Worm (Caenorhabditis elegans): ENCODE data around the gene Y54F10BM.9.

ce11 chrIII:2310996-2311395, 6.3 kb upstream of the Y54F10BM.9 start:
- TF ChIP-seq ztf-29 (GFP tag; IDR thresholded peaks at IDR 0.05) = no peak
- no peak for TF ChIP-seq tab-1 (GFP tag; IDR thresholded peaks at IDR 0.05)
- TF ChIP-seq flt-1 (GFP tag; IDR thresholded peaks at IDR 0.05) = no peak
- TF ChIP-seq med-1 (GFP tag; optimal IDR thresholded peaks at IDR 0.05; ENCODE audit: insufficient read depth) = no peak
- no peak for TF ChIP-seq klf-2 (GFP tag; conservative IDR thresholded peaks at IDR 0.05)
- no peak for TF ChIP-seq ref-1 (GFP tag; conservative IDR thresholded peaks at IDR 0.05)
- TF ChIP-seq T22C8.4 (GFP tag; IDR thresholded peaks at IDR 0.05) = no peak
